Worm (Caenorhabditis elegans): ENCODE measurements around the gene mboa-4.

DNA sequence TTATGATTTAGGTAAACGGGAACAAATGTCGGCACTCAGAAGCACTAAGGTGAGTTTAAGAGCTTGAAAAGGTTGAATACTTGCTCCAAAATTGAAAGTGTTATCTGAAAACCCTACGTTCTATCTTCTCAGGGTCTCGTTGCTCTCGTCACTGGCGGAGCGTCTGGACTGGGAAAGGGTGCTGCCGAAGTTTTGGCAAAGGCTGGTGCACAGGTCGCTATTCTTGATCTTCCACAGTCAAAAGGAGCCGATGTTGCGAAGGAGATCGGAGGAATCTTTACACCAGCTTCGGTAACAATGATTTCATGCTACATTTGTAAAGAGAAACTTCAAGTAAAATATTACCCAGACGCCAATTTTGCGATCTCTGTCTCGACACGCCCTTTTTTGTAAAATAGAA lies 28.5 kb downstream of the mboa-4 start, which contains the start of gene ard-1:
- TF ChIP-seq tra-4 (tag; optimal IDR thresholded peaks at IDR 0.05) (no peak), ceh-13 (GFP tag; optimal IDR thresholded peaks at IDR 0.05) (no peak), ets-7 (tag; optimal IDR thresholded peaks at IDR 0.05) (no peak), ama-1 (optimal IDR thresholded peaks at IDR 0.05) (peak; percentile 90), flt-1 (GFP tag; IDR thresholded peaks at IDR 0.05) (no peak), tbx-11 (GFP tag; IDR thresholded peaks at IDR 0.05) (no peak), ceh-36 (tag; optimal IDR thresholded peaks at IDR 0.05) (no peak)

Data from whole organism, early embryonic.